Fruit fly (Drosophila melanogaster) whole organism, adult: ENCODE data around the gene Ccz1.

Source experiments
- CG11617 ChIP-seq: fragments of 200-800 bp; sonication (Bioruptor generic); optimal IDR thresholded peaks from 2 replicates; lab custom pipeline; 2017; ENCODE audit warnings: mild to moderate bottlenecking, missing biosample characterization, missing genetic modification reagents, missing genetic modification characterization
- CG12768 ChIP-seq: fragments of 200-800 bp; sonication (Bioruptor generic); optimal IDR thresholded peaks from 2 replicates; lab custom pipeline; 2017; ENCODE audit warnings: missing biosample characterization, missing genetic modification characterization, mild to moderate bottlenecking, moderate library complexity, missing genetic modification reagents
- CG14711 ChIP-seq: fragments of 200-800 bp; sonication (Bioruptor generic); optimal IDR thresholded peaks from 2 replicates; lab custom pipeline; 2018; ENCODE audit warnings: missing biosample characterization, mild to moderate bottlenecking, missing genetic modification characterization, moderate library complexity
- CG1620 ChIP-seq: fragments of 200-800 bp; sonication (Bioruptor generic); optimal IDR thresholded peaks from 2 replicates; lab custom pipeline; 2016; ENCODE audit warnings: missing biosample characterization, missing genetic modification characterization
- CG33017 ChIP-seq: fragments of 200-800 bp; sonication (Bioruptor generic); optimal IDR thresholded peaks from 2 replicates; lab custom pipeline; 2018; ENCODE audit warnings: missing biosample characterization, mild to moderate bottlenecking, missing genetic modification characterization, moderate library complexity
- CG5204 ChIP-seq: fragments of 200-800 bp; sonication (Bioruptor generic); optimal IDR thresholded peaks from 2 replicates; lab custom pipeline; 2016; ENCODE audit warnings: missing biosample characterization, missing genetic modification characterization
- CG7045 ChIP-seq: fragments of 200-800 bp; sonication (Bioruptor generic); optimal IDR thresholded peaks from 2 replicates; lab custom pipeline; 2017; ENCODE audit warnings: missing biosample characterization, mild to moderate bottlenecking, missing genetic modification characterization
- CG7101 ChIP-seq: fragments of 200-800 bp; sonication (Bioruptor generic); optimal IDR thresholded peaks from 2 replicates; lab custom pipeline; 2018; ENCODE audit warnings: missing biosample characterization, mild to moderate bottlenecking, missing genetic modification characterization, moderate library complexity
- Clk ChIP-seq: fragments of 200-800 bp; sonication (Bioruptor generic); optimal IDR thresholded peaks from 2 replicates; lab custom pipeline; 2017; ENCODE audit warnings: missing biosample characterization, missing genetic modification characterization
- Crg-1 ChIP-seq: fragments of 200-800 bp; sonication (Bioruptor generic); optimal IDR thresholded peaks from 2 replicates; lab custom pipeline; 2016; ENCODE audit warnings: missing biosample characterization, missing genetic modification characterization
- Hr96 ChIP-seq: fragments of 200-800 bp; sonication (Bioruptor generic); optimal IDR thresholded peaks from 2 replicates; lab custom pipeline; 2016; ENCODE audit warnings: missing biosample characterization, missing genetic modification characterization
- Mnt ChIP-seq: fragments of 200-800 bp; sonication (Bioruptor generic); optimal IDR thresholded peaks from 2 replicates; lab custom pipeline; 2016; ENCODE audit warnings: missing biosample characterization, mild to moderate bottlenecking, missing genetic modification characterization
- bab1 ChIP-seq: fragments of 200-800 bp; sonication (Bioruptor generic); optimal IDR thresholded peaks from 3 replicates; lab custom pipeline; 2019; ENCODE audit warnings: missing biosample characterization, mild to moderate bottlenecking, missing genetic modification characterization, moderate library complexity
- cic ChIP-seq: fragments of 200-800 bp; sonication (Bioruptor generic); optimal IDR thresholded peaks from 2 replicates; lab custom pipeline; 2017; ENCODE audit warnings: missing biosample characterization, mild to moderate bottlenecking, missing genetic modification characterization, moderate library complexity
- cnc ChIP-seq, 2 experiments: fragments of >200 bp; optimal IDR thresholded peaks; 2 replicates each; lab custom pipeline; 2017
- kay ChIP-seq: fragments of 200-800 bp; sonication (Bioruptor generic); peaks from one replicate; lab custom pipeline; 2016; ENCODE audit warnings: missing biosample characterization, missing genetic modification characterization, borderline replicate concordance
- ovo ChIP-seq: fragments of 200-800 bp; sonication (Bioruptor generic); optimal IDR thresholded peaks from 2 replicates; lab custom pipeline; 2016; ENCODE audit warnings: missing biosample characterization, missing genetic modification characterization
- pad ChIP-seq: fragments of 200-800 bp; sonication (Bioruptor generic); optimal IDR thresholded peaks from 3 replicates; lab custom pipeline; 2017; ENCODE audit warnings: missing biosample characterization, missing genetic modification characterization, mild to moderate bottlenecking, moderate library complexity, missing genetic modification reagents
- tj ChIP-seq: fragments of 200-800 bp; sonication (Bioruptor generic); optimal IDR thresholded peaks from 3 replicates; lab custom pipeline; 2017; ENCODE audit warnings: missing biosample characterization, mild to moderate bottlenecking, missing genetic modification characterization, moderate library complexity
- toe ChIP-seq: fragments of 200-800 bp; sonication (Bioruptor generic); optimal IDR thresholded peaks from 2 replicates; lab custom pipeline; 2016; ENCODE audit warnings: missing biosample characterization, missing genetic modification characterization

Ccz1 gene

dm6 chr3L:3865290-3865891 is 33.6 kb downstream of the Ccz1 start:
- no peak for TF ChIP-seq CG11617
- no peak for TF ChIP-seq CG14711 (tag; lab: Kevin White, UChicago)
- TF ChIP-seq Hr96 (GFP tag; lab: Kevin White, UChicago), result no peak
- no peak for TF ChIP-seq CG5204 (GFP tag; lab: Kevin White, UChicago)
- no peak for TF ChIP-seq CG1620 (GFP tag; lab: Kevin White, UChicago)
- no peak for TF ChIP-seq CG7045 (GFP tag; lab: Kevin White, UChicago)
- TF ChIP-seq bab1 (GFP tag; lab: Kevin White, UChicago), result no peak
- TF ChIP-seq toe (GFP tag; lab: Kevin White, UChicago), result no peak
- TF ChIP-seq cnc (optimal IDR thresholded peaks at IDR 0.05; lab: Kevin White, UChicago), result no peak
- no peak for TF ChIP-seq tj
- no peak for TF ChIP-seq CG7101 (tag; lab: Kevin White, UChicago)
- TF ChIP-seq Crg-1 (GFP tag; lab: Kevin White, UChicago), result no peak
- no peak for TF ChIP-seq CG33017 (tag; lab: Kevin White, UChicago)
- no peak for TF ChIP-seq pad (GFP tag; lab: Kevin White, UChicago)
- TF ChIP-seq ovo (GFP tag; lab: Kevin White, UChicago), result no peak

dm6 chr3L:3863462-3863861 is 35.5 kb downstream of the Ccz1 start:
- TF ChIP-seq CG7101 (tag; lab: Kevin White, UChicago) (no peak), toe (GFP tag; lab: Kevin White, UChicago) (no peak), bab1 (GFP tag; lab: Kevin White, UChicago) (no peak), ovo (GFP tag; lab: Kevin White, UChicago) (no peak), CG33017 (tag; lab: Kevin White, UChicago) (no peak), CG14711 (tag; lab: Kevin White, UChicago) (no peak), CG7045 (GFP tag; lab: Kevin White, UChicago) (no peak), Hr96 (GFP tag; lab: Kevin White, UChicago) (no peak), Crg-1 (GFP tag; lab: Kevin White, UChicago) (no peak), tj (no peak), CG11617 (no peak)

dm6 chr3L:3862504-3863380 is 36.2 kb downstream of the Ccz1 start:
- TF ChIP-seq Hr96 (GFP tag; lab: Kevin White, UChicago) (no peak), Mnt (GFP tag; lab: Kevin White, UChicago) (no peak), cic (GFP tag; lab: Kevin White, UChicago) (no peak), CG33017 (tag; lab: Kevin White, UChicago) (no peak), CG7045 (GFP tag; lab: Kevin White, UChicago) (no peak), CG5204 (GFP tag; lab: Kevin White, UChicago) (no peak), tj (no peak), Crg-1 (GFP tag; lab: Kevin White, UChicago) (no peak), bab1 (GFP tag; lab: Kevin White, UChicago) (no peak), pad (GFP tag; lab: Kevin White, UChicago) (no peak), ovo (GFP tag; lab: Kevin White, UChicago) (no peak), kay (GFP tag; lab: Kevin White, UChicago) (no peak), CG7101 (tag; lab: Kevin White, UChicago) (no peak), toe (GFP tag; lab: Kevin White, UChicago) (no peak), CG14711 (tag; lab: Kevin White, UChicago) (no peak), cnc (optimal IDR thresholded peaks at IDR 0.05; lab: Kevin White, UChicago) (no peak), CG12768 (GFP tag; lab: Kevin White, UChicago) (no peak)

- peak; percentile 61 for TF ChIP-seq kay (GFP tag; lab: Kevin White, UChicago)
- TF ChIP-seq ovo (GFP tag; lab: Kevin White, UChicago), result no peak
Observed at dm6 chr3L:3856004-3856403, 43.0 kb downstream of the Ccz1 start.

DNA sequence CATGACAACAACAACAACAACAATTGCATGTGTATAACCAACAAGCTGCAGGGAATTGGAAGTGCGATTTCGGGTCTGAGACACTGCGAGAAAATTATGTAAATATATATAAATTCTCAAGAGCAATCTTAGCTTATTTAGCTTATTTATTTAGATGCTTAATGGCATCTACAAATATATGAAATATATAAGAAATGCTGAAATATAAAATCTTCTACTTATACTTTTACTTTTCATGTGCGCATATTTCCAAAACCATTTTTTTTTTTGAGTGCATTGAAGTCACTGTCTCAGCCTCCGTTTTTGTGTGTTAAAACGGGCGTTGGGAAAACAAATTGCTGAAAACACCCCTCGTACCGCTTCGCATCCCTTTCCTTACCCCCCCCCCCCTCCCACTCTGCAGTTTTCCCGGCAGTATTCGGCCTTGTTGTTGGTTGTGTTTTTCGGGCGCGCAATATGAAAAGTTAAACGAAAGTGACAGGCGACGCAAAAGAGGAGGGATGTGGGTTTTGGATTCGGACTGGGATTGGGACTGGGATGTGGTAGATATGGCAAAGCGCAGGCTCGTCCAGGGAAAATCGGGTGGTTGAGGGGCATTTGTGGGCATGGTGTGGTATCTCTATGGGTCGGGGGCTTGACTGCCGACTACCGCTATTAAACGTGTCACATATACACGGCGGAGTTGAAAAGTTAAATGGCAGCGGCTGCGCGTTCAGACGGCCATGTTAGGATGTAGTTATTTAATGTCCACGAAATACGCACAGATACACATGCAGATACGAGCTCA is 43.6 kb downstream of the Ccz1 start:
- TF ChIP-seq cnc (optimal IDR thresholded peaks at IDR 0.05; lab: Kevin White, UChicago), result no peak
- no peak for TF ChIP-seq Hr96 (GFP tag; lab: Kevin White, UChicago)
- no peak for TF ChIP-seq Clk (GFP tag; lab: Kevin White, UChicago)
- no peak for TF ChIP-seq CG14711 (tag; lab: Kevin White, UChicago)
- no peak for TF ChIP-seq CG7045 (GFP tag; lab: Kevin White, UChicago)
- TF ChIP-seq toe (GFP tag; lab: Kevin White, UChicago), result no peak
- no peak for TF ChIP-seq cic (GFP tag; lab: Kevin White, UChicago)
- TF ChIP-seq kay (GFP tag; lab: Kevin White, UChicago), result no peak
- TF ChIP-seq CG33017 (tag; lab: Kevin White, UChicago), result no peak
- TF ChIP-seq Crg-1 (GFP tag; lab: Kevin White, UChicago), result no peak
- TF ChIP-seq pad (GFP tag; lab: Kevin White, UChicago), result no peak
- no peak for TF ChIP-seq bab1 (GFP tag; lab: Kevin White, UChicago)
- TF ChIP-seq CG1620 (GFP tag; lab: Kevin White, UChicago), result no peak
- no peak for TF ChIP-seq ovo (GFP tag; lab: Kevin White, UChicago)
- no peak for TF ChIP-seq Mnt (GFP tag; lab: Kevin White, UChicago)
- no peak for TF ChIP-seq CG5204 (GFP tag; lab: Kevin White, UChicago)
- TF ChIP-seq tj, result no peak
- no peak for TF ChIP-seq CG11617
